Worm (Caenorhabditis elegans) whole organism, early embryonic: ENCODE data around the gene F47B8.2.

Experiments
- B0310.2 ChIP-seq: sonication (generic microtip); optimal IDR thresholded peaks from 2 replicates; lab custom pipeline; 2016; ENCODE audit warnings: mild to moderate bottlenecking, missing genetic modification characterization, missing compliant biosample characterization
- F13C5.2 ChIP-seq: sonication (generic microtip); optimal IDR thresholded peaks from 2 replicates; lab custom pipeline; 2017; ENCODE audit warnings: mild to moderate bottlenecking, missing genetic modification characterization, inconsistent platforms, missing compliant biosample characterization
- aly-1 ChIP-seq: sonication (generic microtip); optimal IDR thresholded peaks from 2 replicates; lab custom pipeline; 2016; ENCODE audit warnings: missing genetic modification characterization, missing compliant biosample characterization
- ama-1 ChIP-seq: fragments of 150-350 bp; optimal IDR thresholded peaks from 2 replicates; lab custom pipeline; 2014
- ceh-13 ChIP-seq: fragments of 200-800 bp; sonication (Bioruptor generic); optimal IDR thresholded peaks from 2 replicates; lab custom pipeline; 2018; ENCODE audit warnings: mild to moderate bottlenecking, missing genetic modification characterization, missing compliant biosample characterization
- ceh-36 ChIP-seq: sonication (generic microtip); optimal IDR thresholded peaks from 2 replicates; lab custom pipeline; 2016; ENCODE audit warnings: missing genetic modification characterization, inconsistent platforms, missing compliant biosample characterization
- ets-7 ChIP-seq: sonication (generic microtip); optimal IDR thresholded peaks from 2 replicates; lab custom pipeline; 2016; ENCODE audit warnings: missing genotype, missing genetic modification characterization, missing compliant biosample characterization
- hmbx-1 ChIP-seq: sonication (generic microtip); optimal IDR thresholded peaks from 2 replicates; lab custom pipeline; 2016; ENCODE audit warnings: mild to moderate bottlenecking, missing genetic modification characterization, missing compliant biosample characterization
- hmg-4 ChIP-seq: fragments of 200-800 bp; sonication (Bioruptor generic); optimal IDR thresholded peaks from 2 replicates; lab custom pipeline; 2018; ENCODE audit warnings: mild to moderate bottlenecking, missing genetic modification characterization, missing compliant biosample characterization
- pes-1 ChIP-seq: fragments of 200-800 bp; sonication (Bioruptor generic); IDR thresholded peaks from 2 replicates; pipeline ENCODE4 v1.3.6; 2022; ENCODE audit warnings: missing genetic modification reagents, missing genetic modification characterization, missing compliant biosample characterization
- scrt-1 ChIP-seq: fragments of 200-800 bp; sonication (Bioruptor generic); IDR thresholded peaks from 2 replicates; pipeline ENCODE4 v1.3.6; 2022; ENCODE audit warnings: missing genetic modification characterization, missing compliant biosample characterization
- sea-1 ChIP-seq: fragments of 200-800 bp; sonication (Bioruptor generic); conservative IDR thresholded peaks from 2 replicates; pipeline ENCODE4 v1.3.6; 2022; ENCODE audit warnings: missing genetic modification characterization, missing compliant biosample characterization
- tbx-11 ChIP-seq: fragments of 200-800 bp; sonication (Bioruptor generic); IDR thresholded peaks from 2 replicates; pipeline ENCODE4 v1.3.6; 2022; ENCODE audit warnings: missing genetic modification characterization, missing compliant biosample characterization
- tbx-37 ChIP-seq: fragments of 200-800 bp; sonication (Bioruptor generic); conservative IDR thresholded peaks from 2 replicates; pipeline ENCODE4 v1.3.6; 2022; ENCODE audit warnings: missing genetic modification reagents, missing genetic modification characterization, missing compliant biosample characterization

Gene F47B8.2

DNA sequence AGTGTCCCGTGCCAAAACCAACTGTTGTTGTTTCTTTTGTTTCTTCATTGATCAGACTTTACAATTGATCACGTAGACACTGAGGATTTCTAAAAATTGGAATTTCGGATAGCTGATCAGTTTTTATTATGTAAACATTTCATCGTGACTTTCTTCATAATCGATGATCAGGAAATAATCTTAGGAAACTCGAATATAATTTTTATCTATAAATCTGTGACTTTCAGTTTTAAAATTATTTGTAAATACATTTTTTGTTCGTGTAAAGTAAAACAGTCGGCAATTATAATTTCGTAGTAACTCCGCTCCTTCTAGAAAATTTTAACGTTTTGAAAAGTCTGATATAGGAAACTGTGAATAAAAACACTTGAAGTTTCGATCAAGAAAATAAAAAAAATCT, 45.7 kb downstream of the F47B8.2 start, which contains the start of gene F40G12.5:
F40G12.5 (minus strand) TSS at position 101 of the 400 bp plus-strand sequence.
- TF ChIP-seq ceh-13 (GFP tag; lab: Kevin White, UChicago) (no peak), ceh-36 (tag; lab: Kevin White, UChicago) (no peak), tbx-37 (GFP tag; lab: Robert Waterston, UW) (no peak), ets-7 (tag; lab: Kevin White, UChicago) (no peak), aly-1 (tag; lab: Kevin White, UChicago) (no peak), ama-1 (lab: Kevin White, UChicago) (no peak), pes-1 (GFP tag; lab: Robert Waterston, UW) (no peak)

- TF ChIP-seq sea-1 (GFP tag; lab: Robert Waterston, UW) (no peak), ets-7 (tag; lab: Kevin White, UChicago) (no peak), hmg-4 (no peak), F13C5.2 (tag; lab: Kevin White, UChicago) (no peak), pes-1 (GFP tag; lab: Robert Waterston, UW) (no peak), B0310.2 (no peak)
Measured at ce11 chrV:14268616-14269015, 47.8 kb downstream of the F47B8.2 start, which contains the start of gene F40G12.4. Gene F40G12.4, minus strand, starts transcription at chrV:14268716.

- no peak for TF ChIP-seq sea-1 (GFP tag; lab: Robert Waterston, UW)
- no peak for TF ChIP-seq tbx-11 (GFP tag; lab: Robert Waterston, UW)
- TF ChIP-seq hmg-4 = no peak
- TF ChIP-seq aly-1 (tag; lab: Kevin White, UChicago) = no peak
- no peak for TF ChIP-seq F13C5.2 (tag; lab: Kevin White, UChicago)
- no peak for TF ChIP-seq hmbx-1 (tag; lab: Kevin White, UChicago)
- no peak for TF ChIP-seq tbx-37 (GFP tag; lab: Robert Waterston, UW)
- no peak for TF ChIP-seq scrt-1 (GFP tag; lab: Robert Waterston, UW)
Measured at ce11 chrV:14267326-14267942, 49.0 kb downstream of the F47B8.2 start.
